Worm (Caenorhabditis elegans) whole organism, late embryonic: Measurements from ENCODE around the gene Y49A3A.3.

Source experiments
- C08G9.2 ChIP-seq: sonication (generic microtip); optimal IDR thresholded peaks from 2 replicates; lab custom pipeline; 2016; ENCODE audit warnings: mild to moderate bottlenecking, missing genetic modification characterization, moderate library complexity, missing compliant biosample characterization
- C38D4.7 ChIP-seq: fragments of 200-800 bp; sonication (Bioruptor generic); optimal IDR thresholded peaks from 2 replicates; lab custom pipeline; 2018; ENCODE audit warnings: mild to moderate bottlenecking, missing genetic modification characterization, moderate library complexity, missing compliant biosample characterization
- F13H6.1 ChIP-seq: sonication (generic microtip); optimal IDR thresholded peaks from 2 replicates; lab custom pipeline; 2016; ENCODE audit warnings: missing genetic modification characterization, missing compliant biosample characterization
- K09A11.1 ChIP-seq: sonication (generic microtip); optimal IDR thresholded peaks from 2 replicates; lab custom pipeline; 2017; ENCODE audit warnings: antibody characterized with exemption, mild to moderate bottlenecking, missing genetic modification characterization, missing compliant biosample characterization; ENCODE audit not compliant: insufficient read depth
- Y22D7AL.16 ChIP-seq: sonication (generic microtip); optimal IDR thresholded peaks from 2 replicates; lab custom pipeline; 2016; ENCODE audit warnings: missing genetic modification characterization, missing compliant biosample characterization
- ahr-1 ChIP-seq: sonication (generic microtip); optimal IDR thresholded peaks from 2 replicates; lab custom pipeline; 2016; ENCODE audit warnings: missing genetic modification characterization, missing compliant biosample characterization
- ama-1 ChIP-seq: fragments of 150-350 bp; optimal IDR thresholded peaks from 2 replicates; lab custom pipeline; 2014
- ceh-14 ChIP-seq: sonication (generic microtip); optimal IDR thresholded peaks from 2 replicates; lab custom pipeline; 2016; ENCODE audit warnings: missing genotype, missing genetic modification characterization, missing compliant biosample characterization
- ceh-19 ChIP-seq: fragments of 200-800 bp; sonication (Bioruptor generic); optimal IDR thresholded peaks from 2 replicates; lab custom pipeline; 2018; ENCODE audit warnings: mild to moderate bottlenecking, missing genetic modification characterization, missing compliant biosample characterization
- ceh-22 ChIP-seq: sonication (generic microtip); optimal IDR thresholded peaks from 2 replicates; lab custom pipeline; 2017; ENCODE audit warnings: missing biosample characterization, missing genetic modification characterization
- ceh-31 ChIP-seq: sonication (generic microtip); optimal IDR thresholded peaks from 2 replicates; lab custom pipeline; 2016; ENCODE audit warnings: missing genetic modification characterization, missing compliant biosample characterization
- ceh-48 ChIP-seq: sonication (generic microtip); optimal IDR thresholded peaks from 2 replicates; lab custom pipeline; 2016; ENCODE audit warnings: missing genetic modification characterization, inconsistent platforms, missing compliant biosample characterization
- ceh-9 ChIP-seq: sonication (generic microtip); optimal IDR thresholded peaks from 2 replicates; lab custom pipeline; 2016; ENCODE audit warnings: mild to moderate bottlenecking, missing genetic modification characterization, inconsistent platforms, missing compliant biosample characterization
- dve-1 ChIP-seq: sonication (generic microtip); optimal IDR thresholded peaks from 2 replicates; lab custom pipeline; 2017; ENCODE audit warnings: antibody characterized with exemption, mild to moderate bottlenecking, missing genetic modification characterization, missing compliant biosample characterization
- elt-2 ChIP-seq: sonication (generic microtip); optimal IDR thresholded peaks from 2 replicates; lab custom pipeline; 2016; ENCODE audit warnings: missing genetic modification reagents, missing genetic modification characterization, missing compliant biosample characterization
- elt-4 ChIP-seq: sonication (generic microtip); optimal IDR thresholded peaks from 2 replicates; lab custom pipeline; 2016; ENCODE audit warnings: missing genetic modification characterization, missing compliant biosample characterization
- eyg-1 ChIP-seq: sonication (generic microtip); optimal IDR thresholded peaks from 2 replicates; lab custom pipeline; 2016; ENCODE audit warnings: missing genotype, missing genetic modification characterization, missing compliant biosample characterization
- fax-1 ChIP-seq: sonication (generic microtip); optimal IDR thresholded peaks from 2 replicates; lab custom pipeline; 2016; ENCODE audit warnings: missing genotype, missing genetic modification characterization, missing compliant biosample characterization
- fkh-6 ChIP-seq: sonication (generic microtip); optimal IDR thresholded peaks from 2 replicates; lab custom pipeline; 2016; ENCODE audit warnings: missing genetic modification characterization, missing compliant biosample characterization
- hlh-6 ChIP-seq: sonication (generic microtip); optimal IDR thresholded peaks from 2 replicates; lab custom pipeline; 2016; ENCODE audit warnings: missing genotype, missing genetic modification characterization, missing compliant biosample characterization
- lim-6 ChIP-seq: sonication (generic microtip); optimal IDR thresholded peaks from 2 replicates; lab custom pipeline; 2016; ENCODE audit warnings: missing genetic modification characterization, missing compliant biosample characterization
- lin-11 ChIP-seq: fragments of 200-800 bp; sonication (Bioruptor generic); optimal IDR thresholded peaks from 2 replicates; lab custom pipeline; 2018; ENCODE audit warnings: mild to moderate bottlenecking, missing genetic modification characterization, missing compliant biosample characterization
- madf-2 ChIP-seq: sonication (generic microtip); optimal IDR thresholded peaks from 2 replicates; lab custom pipeline; 2017; ENCODE audit warnings: missing genetic modification characterization, missing compliant biosample characterization
- nfya-1 ChIP-seq: sonication (generic microtip); optimal IDR thresholded peaks from 2 replicates; lab custom pipeline; 2017; ENCODE audit warnings: missing genetic modification characterization, mild to moderate bottlenecking, missing compliant biosample characterization, antibody characterized with exemption, moderate library complexity
- pha-2 ChIP-seq: sonication (generic microtip); optimal IDR thresholded peaks from 2 replicates; lab custom pipeline; 2017; ENCODE audit warnings: mild to moderate bottlenecking, missing genetic modification characterization, missing compliant biosample characterization
- pha-4 ChIP-seq: fragments of 150-350 bp; optimal IDR thresholded peaks from 2 replicates; lab custom pipeline; 2018; ENCODE audit warnings: missing biosample characterization, missing genetic modification reagents, missing genetic modification characterization
- pros-1 ChIP-seq: fragments of 150-350 bp; optimal IDR thresholded peaks from 2 replicates; lab custom pipeline; 2014; ENCODE audit warnings: missing biosample characterization, missing genetic modification reagents, missing genetic modification characterization
- ref-2 ChIP-seq: sonication (generic microtip); optimal IDR thresholded peaks from 2 replicates; lab custom pipeline; 2016; ENCODE audit warnings: missing genetic modification characterization, missing compliant biosample characterization
- sdc-2 ChIP-seq: sonication (generic microtip); optimal IDR thresholded peaks from 2 replicates; lab custom pipeline; 2016; ENCODE audit warnings: missing genotype, missing genetic modification characterization, missing compliant biosample characterization
- sox-4 ChIP-seq: sonication (generic microtip); optimal IDR thresholded peaks from 2 replicates; lab custom pipeline; 2017; ENCODE audit warnings: mild to moderate bottlenecking, missing genetic modification characterization, inconsistent platforms, missing compliant biosample characterization
- unc-3 ChIP-seq, 2 experiments: fragments of 200-800 bp in 1 of 2; sonication (Bioruptor generic) in 1 of 2; sonication (generic microtip) in 1 of 2; conservative IDR thresholded peaks in 1 of 2; optimal IDR thresholded peaks in 1 of 2; 2 replicates each; pipeline versions ENCODE4 v1.3.6 to Lab custom; 2016 to 2022; ENCODE audit warnings: missing compliant biosample characterization in 2 of 2, missing genetic modification characterization in 2 of 2, missing genetic modification reagents in 1 of 2
- unc-55 ChIP-seq: sonication (generic microtip); optimal IDR thresholded peaks from 2 replicates; lab custom pipeline; 2017; ENCODE audit warnings: missing biosample characterization, missing genetic modification reagents, missing genetic modification characterization
- ztf-16 ChIP-seq: sonication (generic microtip); optimal IDR thresholded peaks from 2 replicates; lab custom pipeline; 2017; ENCODE audit warnings: missing genetic modification characterization, missing compliant biosample characterization

Gene Y49A3A.3

ce11 chrV:14331477-14331876 lies 22.7 kb upstream of the Y49A3A.3 start, which contains the start of gene F47B8.8:
Gene F47B8.8 (plus strand): TSS chrV:14331733.
- TF ChIP-seq unc-3 (GFP tag; conservative IDR thresholded peaks at IDR 0.05; lab: Robert Waterston, UW) (no peak), unc-3 (tag; optimal IDR thresholded peaks at IDR 0.05; lab: Kevin White, UChicago) (no peak), eyg-1 (tag; lab: Kevin White, UChicago) (no peak)

ce11 chrV:14333116-14333515 lies 21.1 kb upstream of the Y49A3A.3 start, which contains the start of gene srm-4:
Gene srm-4 (plus strand): TSS chrV:14333416.
- TF ChIP-seq fax-1 (tag; lab: Kevin White, UChicago) = no peak
- no peak for TF ChIP-seq ceh-22 (tag; lab: Kevin White, UChicago)
- TF ChIP-seq ahr-1 (tag; lab: Kevin White, UChicago) = no peak
- TF ChIP-seq ceh-48 (tag; lab: Kevin White, UChicago) = no peak
- TF ChIP-seq pha-2 (tag; lab: Kevin White, UChicago) = no peak
- no peak for TF ChIP-seq hlh-6 (tag; lab: Kevin White, UChicago)
- TF ChIP-seq ceh-9 (tag; lab: Kevin White, UChicago) = no peak

ce11 chrV:14334901-14335300 lies 19.3 kb upstream of the Y49A3A.3 start, which contains the start of gene srm-5:
Gene srm-5 (plus strand): TSS chrV:14335201.
- TF ChIP-seq sdc-2 (tag; lab: Kevin White, UChicago) (no peak), C08G9.2 (tag; lab: Kevin White, UChicago) (no peak), ztf-16 (tag; lab: Kevin White, UChicago) (no peak), fkh-6 (tag; lab: Kevin White, UChicago) (no peak), elt-4 (no peak), ceh-19 (GFP tag; lab: Kevin White, UChicago) (no peak), lin-11 (tag; lab: Kevin White, UChicago) (no peak), madf-2 (tag; lab: Kevin White, UChicago) (no peak)

ce11 chrV:14336655-14337054 lies 17.6 kb upstream of the Y49A3A.3 start, which contains the start of gene srm-6:
Gene srm-6 (plus strand): TSS chrV:14336955.
- TF ChIP-seq ceh-14 (tag; lab: Kevin White, UChicago) (no peak), ceh-19 (GFP tag; lab: Kevin White, UChicago) (no peak), Y22D7AL.16 (tag; lab: Kevin White, UChicago) (no peak)

- no peak for TF ChIP-seq nfya-1 (tag; lab: Kevin White, UChicago)
- no peak for TF ChIP-seq C38D4.7 (GFP tag; lab: Kevin White, UChicago)
- no peak for TF ChIP-seq ztf-16 (tag; lab: Kevin White, UChicago)
- TF ChIP-seq sox-4 (tag; lab: Kevin White, UChicago) = no peak
- no peak for TF ChIP-seq sdc-2 (tag; lab: Kevin White, UChicago)
- no peak for TF ChIP-seq pha-4 (tag; lab: Kevin White, UChicago)
- no peak for TF ChIP-seq F13H6.1 (tag; lab: Kevin White, UChicago)
- no peak for TF ChIP-seq ceh-22 (tag; lab: Kevin White, UChicago)
- TF ChIP-seq ref-2 (tag; lab: Kevin White, UChicago) = no peak
- no peak for TF ChIP-seq Y22D7AL.16 (tag; lab: Kevin White, UChicago)
- no peak for TF ChIP-seq ceh-19 (GFP tag; lab: Kevin White, UChicago)
- no peak for TF ChIP-seq K09A11.1 (tag; lab: Kevin White, UChicago)
- no peak for TF ChIP-seq lim-6 (tag; lab: Kevin White, UChicago)
- TF ChIP-seq madf-2 (tag; lab: Kevin White, UChicago) = no peak
- TF ChIP-seq pros-1 = no peak
- no peak for TF ChIP-seq elt-2 (tag; lab: Kevin White, UChicago)
- TF ChIP-seq ama-1 (lab: Kevin White, UChicago) = no peak
- TF ChIP-seq ceh-31 (tag; lab: Kevin White, UChicago) = no peak
- TF ChIP-seq unc-55 (GFP tag; lab: Kevin White, UChicago) = no peak
- TF ChIP-seq dve-1 (tag; lab: Kevin White, UChicago) = no peak
Measured at ce11 chrV:14341672-14342071, 12.5 kb upstream of the Y49A3A.3 start, which contains the start of gene F47B8.10. Gene F47B8.10 (plus strand): TSS chrV:14341972.
